Worm (Caenorhabditis elegans) whole organism, midembryonic: ENCODE data around the gene R09E12.9.

Experiments
- T22C8.4 ChIP-seq: fragments of 200-800 bp; sonication (Bioruptor generic); IDR thresholded peaks from 2 replicates; pipeline ENCODE4 v1.3.6; 2022; ENCODE audit warnings: missing genetic modification characterization, missing compliant biosample characterization
- cog-1 ChIP-seq: sonication (generic microtip); optimal IDR thresholded peaks from 2 replicates; lab custom pipeline; 2016; ENCODE audit warnings: missing genetic modification characterization, missing compliant biosample characterization
- flt-1 ChIP-seq: fragments of 200-800 bp; sonication (Bioruptor generic); IDR thresholded peaks from 2 replicates; pipeline ENCODE4 v1.3.6; 2022; ENCODE audit warnings: missing genetic modification characterization, missing compliant biosample characterization
- klf-2 ChIP-seq: fragments of 200-800 bp; sonication (Bioruptor generic); conservative IDR thresholded peaks from 2 replicates; pipeline ENCODE4 v1.3.6; 2022; ENCODE audit warnings: missing genetic modification reagents, missing genetic modification characterization, missing compliant biosample characterization
- med-1 ChIP-seq: sonication (generic microtip); optimal IDR thresholded peaks from 2 replicates; lab custom pipeline; 2017; ENCODE audit warnings: missing genetic modification characterization, mild to moderate bottlenecking, missing compliant biosample characterization, antibody characterized with exemption, missing genetic modification reagents; ENCODE audit not compliant: insufficient read depth
- ref-1 ChIP-seq: fragments of 200-800 bp; sonication (Bioruptor generic); conservative IDR thresholded peaks from 2 replicates; pipeline ENCODE4 v1.3.6; 2022; ENCODE audit warnings: missing genetic modification reagents, missing genetic modification characterization, missing compliant biosample characterization
- tab-1 ChIP-seq: fragments of 200-800 bp; sonication (Bioruptor generic); IDR thresholded peaks from 2 replicates; pipeline ENCODE4 v1.3.6; 2022; ENCODE audit warnings: missing genetic modification characterization, missing compliant biosample characterization
- ztf-23 ChIP-seq: fragments of 200-800 bp; sonication (Bioruptor generic); IDR thresholded peaks from 2 replicates; pipeline ENCODE4 v1.3.6; 2022; ENCODE audit warnings: missing genetic modification reagents, missing genetic modification characterization, missing compliant biosample characterization
- ztf-29 ChIP-seq: fragments of 200-800 bp; sonication (Bioruptor generic); IDR thresholded peaks from 2 replicates; pipeline ENCODE4 v1.3.6; 2022; ENCODE audit warnings: missing genetic modification reagents, missing genetic modification characterization, missing compliant biosample characterization

Gene R09E12.9

ce11 chrV:752679-753333, 24.6 kb upstream of the R09E12.9 start, which contains the start of the genes str-262 and srp-1:
Gene str-262, minus strand, starts transcription at chrV:752779.
Gene srp-1, plus strand, starts transcription at chrV:753283.
- TF ChIP-seq ztf-23 (GFP tag; lab: Robert Waterston, UW): no peak
- TF ChIP-seq med-1 (GFP tag; lab: Kevin White, UChicago): no peak
- TF ChIP-seq klf-2 (GFP tag; lab: Robert Waterston, UW): no peak
- no peak for TF ChIP-seq ref-1 (GFP tag; lab: Robert Waterston, UW)
- TF ChIP-seq flt-1: no peak
- no peak for TF ChIP-seq tab-1
- no peak for TF ChIP-seq ztf-29 (GFP tag; lab: Robert Waterston, UW)
- TF ChIP-seq cog-1 (tag; lab: Kevin White, UChicago): no peak
- no peak for TF ChIP-seq T22C8.4 (GFP tag; lab: Robert Waterston, UW)

DNA sequence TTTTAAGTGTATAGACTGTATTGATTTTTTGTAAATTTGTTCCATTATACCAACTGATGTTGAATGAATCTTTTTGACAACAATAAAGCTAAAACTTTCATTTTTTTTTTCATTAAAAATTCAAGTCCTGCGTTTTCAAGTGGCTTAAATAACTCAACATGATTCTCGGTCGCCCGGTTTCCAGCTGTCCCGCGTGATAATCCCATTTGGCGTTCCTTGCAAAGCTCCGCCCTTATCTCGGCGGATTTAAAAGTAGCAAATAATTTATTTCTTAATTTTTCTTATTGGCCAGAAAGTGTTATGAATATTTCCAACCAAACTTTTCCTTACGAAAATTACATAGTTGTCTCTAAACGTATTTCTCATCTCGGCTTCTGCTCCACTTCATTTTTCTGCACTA, 21.2 kb upstream of the R09E12.9 start, which contains the start of gene str-20:
TSS of gene str-20 (plus strand) at position 301 of the 400 bp plus-strand sequence.
- no peak for TF ChIP-seq ref-1 (GFP tag; lab: Robert Waterston, UW)

ce11 chrV:761235-761634, 16.2 kb upstream of the R09E12.9 start, which contains the start of gene C05E4.15:
Gene C05E4.15, minus strand, starts transcription at chrV:761335.
- TF ChIP-seq ztf-29 (GFP tag; lab: Robert Waterston, UW) (no peak), klf-2 (GFP tag; lab: Robert Waterston, UW) (no peak)

- TF ChIP-seq klf-2 (GFP tag; lab: Robert Waterston, UW): no peak
- no peak for TF ChIP-seq tab-1
- no peak for TF ChIP-seq ztf-23 (GFP tag; lab: Robert Waterston, UW)
- TF ChIP-seq T22C8.4 (GFP tag; lab: Robert Waterston, UW): no peak
- no peak for TF ChIP-seq flt-1
- no peak for TF ChIP-seq cog-1 (tag; lab: Kevin White, UChicago)
- no peak for TF ChIP-seq ztf-29 (GFP tag; lab: Robert Waterston, UW)
- no peak for TF ChIP-seq ref-1 (GFP tag; lab: Robert Waterston, UW)
- TF ChIP-seq med-1 (GFP tag; lab: Kevin White, UChicago): no peak
These were observed 15.5 kb upstream of the R09E12.9 start, which contains the start of gene C05E4.12 for ce11 chrV:761882-762281. Gene C05E4.12, minus strand, starts transcription at chrV:761982.

- TF ChIP-seq ztf-23 (GFP tag; lab: Robert Waterston, UW) (no peak), klf-2 (GFP tag; lab: Robert Waterston, UW) (no peak), ztf-29 (GFP tag; lab: Robert Waterston, UW) (no peak), ref-1 (GFP tag; lab: Robert Waterston, UW) (no peak), cog-1 (tag; lab: Kevin White, UChicago) (no peak), med-1 (GFP tag; lab: Kevin White, UChicago) (no peak), T22C8.4 (GFP tag; lab: Robert Waterston, UW) (no peak), flt-1 (no peak), tab-1 (no peak)
These were observed 15.1 kb upstream of the R09E12.9 start, which contains the start of gene srp-2 for ce11 chrV:762340-762739. Gene srp-2, plus strand, starts transcription at chrV:762640.

- TF ChIP-seq tab-1: no peak
- no peak for TF ChIP-seq flt-1
- TF ChIP-seq med-1 (GFP tag; lab: Kevin White, UChicago): no peak
- TF ChIP-seq cog-1 (tag; lab: Kevin White, UChicago): no peak
- TF ChIP-seq ztf-23 (GFP tag; lab: Robert Waterston, UW): no peak
- no peak for TF ChIP-seq ref-1 (GFP tag; lab: Robert Waterston, UW)
- TF ChIP-seq ztf-29 (GFP tag; lab: Robert Waterston, UW): no peak
- TF ChIP-seq klf-2 (GFP tag; lab: Robert Waterston, UW): no peak
- TF ChIP-seq T22C8.4 (GFP tag; lab: Robert Waterston, UW): no peak
These were observed 12.7 kb upstream of the R09E12.9 start, which contains the start of gene str-238 for ce11 chrV:764732-765131. Gene str-238, plus strand, starts transcription at chrV:765032.

DNA sequence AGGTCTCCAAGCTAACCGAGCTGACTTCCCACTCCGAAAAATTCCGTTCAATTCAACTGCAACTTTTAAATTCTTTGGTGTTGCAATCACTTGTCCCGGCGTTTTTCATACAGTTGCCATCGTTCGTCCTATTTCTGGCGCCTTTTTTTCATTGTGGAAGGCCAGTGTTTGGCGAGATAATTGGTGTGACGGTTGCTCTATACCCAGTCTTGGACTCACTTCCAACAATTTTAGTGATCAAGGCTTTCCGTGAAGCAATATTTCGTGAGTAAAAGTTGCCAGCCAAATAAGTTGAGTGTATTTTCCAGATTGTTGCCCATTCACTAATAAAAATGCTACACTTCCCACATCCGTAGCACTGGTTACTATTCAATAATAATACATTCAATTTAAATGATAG, 5.2 kb upstream of the R09E12.9 start:
- TF ChIP-seq tab-1 (no peak), klf-2 (GFP tag; lab: Robert Waterston, UW) (no peak), T22C8.4 (GFP tag; lab: Robert Waterston, UW) (no peak), ztf-23 (GFP tag; lab: Robert Waterston, UW) (no peak), ref-1 (GFP tag; lab: Robert Waterston, UW) (no peak), flt-1 (no peak), ztf-29 (GFP tag; lab: Robert Waterston, UW) (no peak), med-1 (GFP tag; lab: Kevin White, UChicago) (no peak), cog-1 (tag; lab: Kevin White, UChicago) (no peak)

DNA sequence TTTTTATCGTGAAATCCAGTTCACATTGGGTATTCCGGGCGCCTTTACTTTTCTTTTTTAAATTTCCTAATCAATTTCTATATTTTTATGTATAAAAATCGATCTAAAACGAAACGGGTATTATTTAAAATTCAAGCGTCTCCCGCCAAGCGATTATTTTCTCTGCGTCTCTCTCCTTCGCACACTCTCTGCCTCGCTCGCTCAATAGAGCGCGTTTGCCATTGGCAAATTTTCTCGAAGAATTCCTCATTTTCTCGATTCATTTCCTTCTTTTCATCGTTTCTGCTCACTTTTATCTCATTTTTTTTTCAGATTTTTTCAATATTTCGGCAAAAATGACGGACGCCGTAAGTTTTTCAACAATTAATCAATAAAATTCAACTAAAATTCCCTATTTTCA, 4.1 kb upstream of the R09E12.9 start, which contains the start of gene sti-1:
TSS of gene sti-1 (plus strand) at position 263 of the 400 bp plus-strand sequence.
- TF ChIP-seq ztf-29 (GFP tag; lab: Robert Waterston, UW): no peak
- TF ChIP-seq ztf-23 (GFP tag; lab: Robert Waterston, UW): no peak
- TF ChIP-seq cog-1 (tag; lab: Kevin White, UChicago): peak; percentile 68
- no peak for TF ChIP-seq flt-1
- no peak for TF ChIP-seq T22C8.4 (GFP tag; lab: Robert Waterston, UW)
- TF ChIP-seq med-1 (GFP tag; lab: Kevin White, UChicago): peak; percentile 18

ce11 chrV:774341-774740, 3.1 kb upstream of the R09E12.9 start:
- TF ChIP-seq ztf-23 (GFP tag; lab: Robert Waterston, UW) (no peak), klf-2 (GFP tag; lab: Robert Waterston, UW) (no peak), med-1 (GFP tag; lab: Kevin White, UChicago) (no peak), ref-1 (GFP tag; lab: Robert Waterston, UW) (no peak)
